Fruit fly (Drosophila melanogaster) whole organism, embryonic: ENCODE measurements around the gene CNPYb.
A peak's percentile ranks its signal among the peaks of the same experiment; 100 is the strongest.

Experiments
- Adf1 ChIP-seq: fragments of 200-800 bp; sonication (Bioruptor generic); IDR thresholded peaks from 2 replicates; pipeline ENCODE4 v1.3.6; 2022; ENCODE audit warnings: missing biosample characterization, missing genetic modification characterization
- CG10209 ChIP-seq: fragments of 200-800 bp; sonication (Bioruptor generic); optimal IDR thresholded peaks from 3 replicates; lab custom pipeline; 2017; ENCODE audit warnings: missing biosample characterization, mild to moderate bottlenecking, missing genetic modification characterization, missing genetic modification reagents
- CG1024 ChIP-seq: fragments of 200-800 bp; sonication (Bioruptor generic); IDR thresholded peaks from 2 replicates; pipeline ENCODE4 v1.3.6; 2022; ENCODE audit warnings: missing biosample characterization, missing genetic modification characterization
- CG10321 ChIP-seq: fragments of 200-800 bp; sonication (Bioruptor generic); IDR thresholded peaks from 2 replicates; pipeline ENCODE4 v1.3.6; 2022; ENCODE audit warnings: missing biosample characterization, missing genetic modification characterization
- CG11247 ChIP-seq: fragments of 200-800 bp; sonication (Bioruptor generic); IDR thresholded peaks from 2 replicates; pipeline ENCODE4 v1.3.6; 2022; ENCODE audit warnings: missing biosample characterization, missing genetic modification characterization
- CG11504 ChIP-seq: fragments of 200-800 bp; sonication (Bioruptor generic); optimal IDR thresholded peaks from 3 replicates; lab custom pipeline; 2019; ENCODE audit warnings: missing biosample characterization, mild to moderate bottlenecking, missing genetic modification characterization, moderate library complexity
- CG1233 ChIP-seq: fragments of 200-800 bp; sonication (Bioruptor generic); optimal IDR thresholded peaks from 4 replicates; lab custom pipeline; 2018; ENCODE audit warnings: missing biosample characterization, mild to moderate bottlenecking, missing genetic modification characterization
- CG12769 ChIP-seq: fragments of 200-800 bp; sonication (Bioruptor generic); optimal IDR thresholded peaks from 2 replicates; lab custom pipeline; 2019; ENCODE audit warnings: missing biosample characterization, mild to moderate bottlenecking, missing genetic modification characterization, moderate library complexity
- CG13296 ChIP-seq: fragments of 200-800 bp; sonication (Bioruptor generic); optimal IDR thresholded peaks from 3 replicates; lab custom pipeline; 2018; ENCODE audit warnings: missing biosample characterization, mild to moderate bottlenecking, missing genetic modification characterization
- CG13424 ChIP-seq: fragments of 200-800 bp; sonication (Bioruptor generic); optimal IDR thresholded peaks from 2 replicates; lab custom pipeline; 2019; ENCODE audit warnings: missing biosample characterization, mild to moderate bottlenecking, missing genetic modification characterization, moderate library complexity
- CG14441 ChIP-seq: fragments of 200-800 bp; sonication (Bioruptor generic); IDR thresholded peaks from 2 replicates; pipeline ENCODE4 v1.3.6; 2022; ENCODE audit warnings: missing biosample characterization, missing genetic modification characterization
- CG14667 ChIP-seq: fragments of 200-800 bp; sonication (Bioruptor generic); IDR thresholded peaks from 2 replicates; pipeline ENCODE4 v1.3.6; 2022; ENCODE audit warnings: missing biosample characterization, missing genetic modification characterization
- CG15479 ChIP-seq: fragments of 200-800 bp; sonication (Bioruptor generic); optimal IDR thresholded peaks from 3 replicates; lab custom pipeline; 2019; ENCODE audit warnings: missing biosample characterization, mild to moderate bottlenecking, missing genetic modification characterization, moderate library complexity
- CG15696 ChIP-seq: fragments of 200-800 bp; sonication (Bioruptor generic); optimal IDR thresholded peaks from 2 replicates; lab custom pipeline; 2019; ENCODE audit warnings: missing biosample characterization, mild to moderate bottlenecking, missing genetic modification characterization, moderate library complexity
- CG16813 ChIP-seq: fragments of 200-800 bp; sonication (Bioruptor generic); IDR thresholded peaks from 3 replicates; pipeline ENCODE4 v1.3.6; 2022; ENCODE audit warnings: missing biosample characterization, missing genetic modification characterization; ENCODE audit not compliant: partially characterized antibody
- CG17359 ChIP-seq: fragments of 200-800 bp; sonication (Bioruptor generic); optimal IDR thresholded peaks from 3 replicates; lab custom pipeline; 2018; ENCODE audit warnings: missing biosample characterization, mild to moderate bottlenecking, missing genetic modification characterization, moderate library complexity
- CG18764 ChIP-seq: fragments of 200-800 bp; sonication (Bioruptor generic); optimal IDR thresholded peaks from 3 replicates; lab custom pipeline; 2016; ENCODE audit warnings: missing biosample characterization, missing genetic modification characterization
- CG30020 ChIP-seq: fragments of 200-800 bp; optimal IDR thresholded peaks from 2 replicates; lab custom pipeline; 2019; ENCODE audit warnings: missing biosample characterization, mild to moderate bottlenecking, missing genetic modification characterization, moderate library complexity
- CG31388 ChIP-seq: fragments of 200-800 bp; sonication (Bioruptor generic); optimal IDR thresholded peaks from 2 replicates; lab custom pipeline; 2016; ENCODE audit warnings: missing biosample characterization, missing genetic modification characterization
- CG32767 ChIP-seq: fragments of 200-800 bp; sonication (Bioruptor generic); IDR thresholded peaks from 2 replicates; pipeline ENCODE4 v1.3.6; 2022; ENCODE audit warnings: missing biosample characterization, missing genetic modification characterization
- CG7357 ChIP-seq: fragments of 200-800 bp; sonication (Bioruptor generic); IDR thresholded peaks from 3 replicates; pipeline ENCODE4 v1.3.6; 2022; ENCODE audit warnings: missing biosample characterization, missing genetic modification characterization
- CG9876 ChIP-seq: fragments of 200-800 bp; sonication (Bioruptor generic); optimal IDR thresholded peaks from 2 replicates; lab custom pipeline; 2016; ENCODE audit warnings: missing biosample characterization, missing genetic modification characterization
- CHES-1-like ChIP-seq: fragments of 200-800 bp; sonication (Bioruptor generic); optimal IDR thresholded peaks from 2 replicates; lab custom pipeline; 2016; ENCODE audit warnings: missing biosample characterization, missing genetic modification characterization
- D19A ChIP-seq: fragments of 200-800 bp; optimal IDR thresholded peaks from 3 replicates; lab custom pipeline; 2019; ENCODE audit warnings: missing biosample characterization, mild to moderate bottlenecking, missing genetic modification characterization, moderate library complexity
- Dek ChIP-seq: fragments of 200-800 bp; sonication (Bioruptor generic); optimal IDR thresholded peaks from 3 replicates; lab custom pipeline; 2019; ENCODE audit warnings: missing biosample characterization, mild to moderate bottlenecking, missing genetic modification characterization, moderate library complexity
- E2f2 ChIP-seq: fragments of 200-800 bp; sonication (Bioruptor generic); IDR thresholded peaks from 2 replicates; pipeline ENCODE4 v1.3.6; 2022; ENCODE audit warnings: missing biosample characterization, missing genetic modification characterization
- Elba2 ChIP-seq: fragments of 200-800 bp; sonication (Bioruptor generic); optimal IDR thresholded peaks from 3 replicates; lab custom pipeline; 2016; ENCODE audit warnings: missing biosample characterization, missing genetic modification characterization
- HLH54F ChIP-seq: fragments of 200-800 bp; sonication (Bioruptor generic); optimal IDR thresholded peaks from 3 replicates; lab custom pipeline; 2016; ENCODE audit warnings: missing biosample characterization, missing genetic modification characterization
- Med ChIP-seq: fragments of 200-800 bp; sonication (Bioruptor generic); peaks from one replicate; lab custom pipeline; 2016; ENCODE audit warnings: missing biosample characterization, missing genetic modification characterization, mild to moderate bottlenecking, inconsistent platforms, moderate library complexity
- PHDP ChIP-seq: fragments of 200-800 bp; sonication (Bioruptor generic); optimal IDR thresholded peaks from 3 replicates; lab custom pipeline; 2018; ENCODE audit warnings: missing biosample characterization, mild to moderate bottlenecking, missing genetic modification characterization, moderate library complexity
- Sry-δ ChIP-seq: fragments of 200-800 bp; sonication (Bioruptor generic); optimal IDR thresholded peaks from 2 replicates; lab custom pipeline; 2016; ENCODE audit warnings: missing biosample characterization, missing genetic modification characterization
- ato ChIP-seq: fragments of 200-800 bp; sonication (Bioruptor generic); IDR thresholded peaks from 2 replicates; pipeline ENCODE4 v1.3.6; 2022; ENCODE audit warnings: missing biosample characterization, missing genetic modification characterization; ENCODE audit not compliant: partially characterized antibody
- bsh ChIP-seq, 2 experiments: fragments of 200-800 bp; sonication (Bioruptor generic); optimal IDR thresholded peaks; 2 replicates each; lab custom pipeline; 2017 to 2018; ENCODE audit warnings: mild to moderate bottlenecking in 2 of 2, missing biosample characterization in 2 of 2, missing genetic modification characterization in 2 of 2, moderate library complexity in 1 of 2
- cg ChIP-seq: fragments of 200-800 bp; sonication (Bioruptor generic); optimal IDR thresholded peaks from 3 replicates; lab custom pipeline; 2019; ENCODE audit warnings: missing biosample characterization, mild to moderate bottlenecking, missing genetic modification characterization, moderate library complexity
- chif ChIP-seq, 2 experiments: fragments of 200-800 bp; sonication (Bioruptor generic); optimal IDR thresholded peaks; 3 replicates each; lab custom pipeline; 2016; ENCODE audit warnings: missing biosample characterization in 2 of 2, missing genetic modification characterization in 2 of 2
- da ChIP-seq: fragments of 200-800 bp; sonication (Bioruptor generic); optimal IDR thresholded peaks from 2 replicates; lab custom pipeline; 2016; ENCODE audit warnings: missing biosample characterization, missing genetic modification characterization
- exex ChIP-seq: fragments of 200-800 bp; sonication (Bioruptor generic); optimal IDR thresholded peaks from 4 replicates; lab custom pipeline; 2018; ENCODE audit warnings: missing biosample characterization, mild to moderate bottlenecking, missing genetic modification characterization, moderate library complexity
- gem ChIP-seq: fragments of 200-800 bp; sonication (Bioruptor generic); optimal IDR thresholded peaks from 2 replicates; lab custom pipeline; 2019; ENCODE audit warnings: missing biosample characterization, mild to moderate bottlenecking, missing genetic modification characterization, moderate library complexity
- hbn ChIP-seq: fragments of 200-800 bp; sonication (Bioruptor generic); IDR thresholded peaks from 2 replicates; pipeline ENCODE4 v1.3.6; 2022; ENCODE audit warnings: missing biosample characterization, missing genetic modification characterization; ENCODE audit not compliant: partially characterized antibody
- ken ChIP-seq: fragments of 200-800 bp; sonication (Bioruptor generic); IDR thresholded peaks from 3 replicates; pipeline ENCODE4 v1.3.6; 2022; ENCODE audit warnings: missing biosample characterization, missing genetic modification characterization
- lov ChIP-seq, 2 experiments: fragments of 200-800 bp in 1 of 2; fragments of >200 bp in 1 of 2; sonication (Bioruptor generic) in 1 of 2; IDR thresholded peaks in 1 of 2; optimal IDR thresholded peaks in 1 of 2; 2 replicates in 1 of 2; 3 replicates in 1 of 2; pipeline versions ENCODE4 v1.3.6 to Lab custom; 2017 to 2022; ENCODE audit warnings: missing biosample characterization in 1 of 2, missing genetic modification characterization in 1 of 2
- rib ChIP-seq: fragments of 200-800 bp; sonication (Bioruptor generic); IDR thresholded peaks from 2 replicates; pipeline ENCODE4 v1.3.6; 2022; ENCODE audit warnings: missing biosample characterization, missing genetic modification characterization
- row ChIP-seq: fragments of 200-800 bp; sonication (Bioruptor generic); IDR thresholded peaks from 3 replicates; pipeline ENCODE4 v1.3.6; 2022; ENCODE audit warnings: missing biosample characterization, missing genetic modification characterization
- sisA ChIP-seq: fragments of 200-800 bp; sonication (Bioruptor generic); IDR thresholded peaks from 2 replicates; pipeline ENCODE4 v1.3.6; 2022; ENCODE audit warnings: missing biosample characterization, missing genetic modification characterization
- sna ChIP-seq: fragments of 200-800 bp; sonication (Bioruptor generic); IDR thresholded peaks from 2 replicates; pipeline ENCODE4 v1.3.6; 2022; ENCODE audit warnings: missing biosample characterization, missing genetic modification characterization; ENCODE audit not compliant: partially characterized antibody
- so ChIP-seq: fragments of 200-800 bp; sonication (Bioruptor generic); IDR thresholded peaks from 3 replicates; pipeline ENCODE4 v1.3.6; 2022; ENCODE audit warnings: missing biosample characterization, missing genetic modification characterization
- wdn ChIP-seq: fragments of 200-800 bp; sonication (Bioruptor generic); IDR thresholded peaks from 2 replicates; pipeline ENCODE4 v1.3.6; 2022; ENCODE audit warnings: missing biosample characterization, missing genetic modification characterization
- yki ChIP-seq: fragments of >200 bp; optimal IDR thresholded peaks from 3 replicates; lab custom pipeline; 2018

The CNPYb gene

dm6 chr3L:19086364-19087200 is 9.4 kb downstream of the CNPYb start, which contains the start of gene Mkp3 (continued):
- peak; percentile 70 for TF ChIP-seq CG12769 (tag; lab: Kevin White, UChicago)
- TF ChIP-seq exex, result peak; percentile 63
- peak; percentile 72 for TF ChIP-seq CG18764 (GFP tag; lab: Kevin White, UChicago)
- TF ChIP-seq PHDP (tag; lab: Kevin White, UChicago), result peak; percentile 94
- peak; percentile 86 for TF ChIP-seq Med
- no peak for TF ChIP-seq lov (optimal IDR thresholded peaks at IDR 0.05; lab: Kevin White, UChicago)
- TF ChIP-seq lov (GFP tag; IDR thresholded peaks at IDR 0.05; lab: Robert Waterston, UW), result peak; percentile 77; the same call in 1 of the 3 replicates
- TF ChIP-seq CG11504 (tag; lab: Kevin White, UChicago), result peak; percentile 91
- TF ChIP-seq da (GFP tag; lab: Kevin White, UChicago), result no peak
- no peak for TF ChIP-seq Sry-δ (GFP tag; lab: Kevin White, UChicago)
- peak; percentile 67 for TF ChIP-seq CG15696 (tag; lab: Kevin White, UChicago)
- peak; percentile 94 for TF ChIP-seq CG13424 (tag; lab: Kevin White, UChicago)
- TF ChIP-seq cg (GFP tag; lab: Kevin White, UChicago), result peak; percentile 63
- TF ChIP-seq CG14667, result peak; percentile 81
- no peak for TF ChIP-seq CHES-1-like (GFP tag; lab: Kevin White, UChicago)
- TF ChIP-seq sisA (GFP tag; lab: Robert Waterston, UW), result peak; percentile 79
- TF ChIP-seq CG1233, result peak; percentile 84
- peak; percentile 87 for TF ChIP-seq CG10209 (GFP tag; lab: Kevin White, UChicago)
- TF ChIP-seq Dek (tag; lab: Kevin White, UChicago), result peak; percentile 93
- TF ChIP-seq CG32767 (GFP tag; lab: Robert Waterston, UW), result peak; percentile 95
- peak; percentile 58 for TF ChIP-seq CG30020 (tag; lab: Kevin White, UChicago)
- TF ChIP-seq chif (GFP tag; optimal IDR thresholded peaks at IDR 0.05; lab: Kevin White, UChicago), result no peak
- no peak for TF ChIP-seq HLH54F (GFP tag; lab: Kevin White, UChicago)
- no peak; the same call in 1 of the 2 replicates for TF ChIP-seq rib
- TF ChIP-seq hbn (GFP tag; lab: Robert Waterston, UW), result no peak
- TF ChIP-seq bsh (GFP tag; optimal IDR thresholded peaks at IDR 0.05; lab: Kevin White, UChicago), result peak; percentile 71 to 87
- TF ChIP-seq CG13296 (GFP tag; lab: Kevin White, UChicago), result peak; percentile 94
- peak; percentile 79 for TF ChIP-seq CG7357 (GFP tag; lab: Robert Waterston, UW)
- TF ChIP-seq CG14441, result peak; percentile 88
- peak; percentile 89 for TF ChIP-seq wdn (GFP tag; lab: Robert Waterston, UW)
- TF ChIP-seq ato (GFP tag; lab: Robert Waterston, UW), result no peak
- no peak for TF ChIP-seq CG16813 (GFP tag; lab: Robert Waterston, UW)
- peak; percentile 31 for TF ChIP-seq yki
- TF ChIP-seq D19A (tag; lab: Kevin White, UChicago), result peak; percentile 86
- TF ChIP-seq CG9876 (GFP tag; lab: Kevin White, UChicago), result no peak
- TF ChIP-seq gem (tag; lab: Kevin White, UChicago), result peak; percentile 95
- TF ChIP-seq Elba2 (GFP tag; lab: Kevin White, UChicago), result no peak
- peak; percentile 43; the same call in 1 of the 2 replicates for TF ChIP-seq CG1024 (GFP tag; lab: Robert Waterston, UW)
- TF ChIP-seq so, result peak; percentile 94
- TF ChIP-seq CG15479 (GFP tag; lab: Kevin White, UChicago), result no peak
- peak; percentile 82 for TF ChIP-seq CG11247 (GFP tag; lab: Robert Waterston, UW)
- TF ChIP-seq ken (GFP tag; lab: Robert Waterston, UW), result peak; percentile 80
- peak; percentile 97 for TF ChIP-seq row
- TF ChIP-seq CG10321, result peak; percentile 62; the same call in 1 of the 2 replicates
- no peak for TF ChIP-seq CG31388 (GFP tag; lab: Kevin White, UChicago)
- TF ChIP-seq E2f2, result peak; percentile 74
- TF ChIP-seq CG17359 (tag; lab: Kevin White, UChicago), result peak; percentile 89
- TF ChIP-seq Adf1 (GFP tag; lab: Robert Waterston, UW), result peak; percentile 72
- no peak for TF ChIP-seq sna (GFP tag; lab: Robert Waterston, UW)
